Worm (Caenorhabditis elegans): ENCODE measurements around the gene swsn-7.

The swsn-7 gene

ce11 chrII:8041642-8042041 is 14.1 kb upstream of the swsn-7 start:
- TF ChIP-seq lin-15B (tag; optimal IDR thresholded peaks at IDR 0.05) (peak; percentile 84), jun-1 (tag; optimal IDR thresholded peaks at IDR 0.05) (no peak), unc-62 (GFP tag; optimal IDR thresholded peaks at IDR 0.05) (no peak), pqm-1 (tag; optimal IDR thresholded peaks at IDR 0.05) (no peak), nhr-76 (tag; optimal IDR thresholded peaks at IDR 0.05) (no peak), ztf-11 (tag; optimal IDR thresholded peaks at IDR 0.05) (no peak), unc-39 (tag; optimal IDR thresholded peaks at IDR 0.05) (no peak), nhr-237 (tag; optimal IDR thresholded peaks at IDR 0.05) (no peak), ceh-16 (tag; optimal IDR thresholded peaks at IDR 0.05) (no peak), mdl-1 (tag; optimal IDR thresholded peaks at IDR 0.05) (no peak), ceh-82 (tag; optimal IDR thresholded peaks at IDR 0.05) (no peak), elt-3 (tag; optimal IDR thresholded peaks at IDR 0.05) (no peak), nhr-12 (tag; optimal IDR thresholded peaks at IDR 0.05) (no peak), nhr-11 (tag; optimal IDR thresholded peaks at IDR 0.05) (no peak), mml-1 (tag; optimal IDR thresholded peaks at IDR 0.05) (no peak), R02D3.7 (tag; optimal IDR thresholded peaks at IDR 0.05) (no peak), nhr-28 (tag; optimal IDR thresholded peaks at IDR 0.05) (no peak), nhr-67 (tag; optimal IDR thresholded peaks at IDR 0.05) (no peak), nfya-1 (tag; optimal IDR thresholded peaks at IDR 0.05; ENCODE audit: insufficient read depth) (peak; percentile 53), ama-1 (optimal IDR thresholded peaks at IDR 0.05) (no peak), nhr-77 (tag; optimal IDR thresholded peaks at IDR 0.05) (no peak), snpc-4 (tag; optimal IDR thresholded peaks at IDR 0.05) (peak; percentile 29), ceh-9 (tag; optimal IDR thresholded peaks at IDR 0.05) (no peak), skn-1 (tag; optimal IDR thresholded peaks at IDR 0.05) (no peak), fkh-10 (GFP tag; optimal IDR thresholded peaks at IDR 0.05) (no peak), ceh-28 (tag; optimal IDR thresholded peaks at IDR 0.05) (no peak), nhr-25 (tag; optimal IDR thresholded peaks at IDR 0.05) (no peak), ztf-4 (tag; optimal IDR thresholded peaks at IDR 0.05) (no peak), lin-39 (tag; optimal IDR thresholded peaks at IDR 0.05) (no peak), fkh-2 (tag; optimal IDR thresholded peaks at IDR 0.05) (no peak), hmg-11 (tag; optimal IDR thresholded peaks at IDR 0.05) (no peak), sea-2 (GFP tag; optimal IDR thresholded peaks at IDR 0.05) (no peak), nhr-43 (tag; optimal IDR thresholded peaks at IDR 0.05; ENCODE audit: poor library complexity, severe bottlenecking) (no peak), elt-2 (tag; optimal IDR thresholded peaks at IDR 0.05) (no peak), zag-1 (tag; optimal IDR thresholded peaks at IDR 0.05) (no peak), aly-2 (tag; optimal IDR thresholded peaks at IDR 0.05) (no peak), fos-1 (tag; optimal IDR thresholded peaks at IDR 0.05) (no peak), lsy-12 (tag; optimal IDR thresholded peaks at IDR 0.05) (no peak), nhr-23 (tag; optimal IDR thresholded peaks at IDR 0.05) (peak; percentile 28), daf-12 (tag; optimal IDR thresholded peaks at IDR 0.05) (no peak), eor-1 (tag; optimal IDR thresholded peaks at IDR 0.05) (no peak), pha-4 (tag; optimal IDR thresholded peaks at IDR 0.05) (peak; percentile 79), egl-5 (tag; optimal IDR thresholded peaks at IDR 0.05) (peak; percentile 26), tbx-2 (tag; optimal IDR thresholded peaks at IDR 0.05) (no peak), ZK546.5 (tag; optimal IDR thresholded peaks at IDR 0.05) (no peak), egl-27 (tag; optimal IDR thresholded peaks at IDR 0.05) (no peak), elt-1 (tag; optimal IDR thresholded peaks at IDR 0.05) (no peak)

ce11 chrII:8039416-8039815 is 11.9 kb upstream of the swsn-7 start, which contains the start of the genes ubh-4 and algn-6:
Gene ubh-4, minus strand, starts transcription at chrII:8039597.
Gene algn-6, plus strand, starts transcription at chrII:8039802.
- TF ChIP-seq nhr-23 (tag; optimal IDR thresholded peaks at IDR 0.05), result peak; percentile 50
- TF ChIP-seq snpc-4 (tag; optimal IDR thresholded peaks at IDR 0.05), result peak; percentile 75
- peak; percentile 43 for TF ChIP-seq nhr-25 (tag; optimal IDR thresholded peaks at IDR 0.05)
- TF ChIP-seq unc-39 (tag; optimal IDR thresholded peaks at IDR 0.05), result no peak
- TF ChIP-seq pqm-1 (tag; optimal IDR thresholded peaks at IDR 0.05), result peak; percentile 15
- peak; percentile 75 for TF ChIP-seq nhr-43 (tag; optimal IDR thresholded peaks at IDR 0.05; ENCODE audit: poor library complexity, severe bottlenecking)
- no peak for TF ChIP-seq fkh-2 (tag; optimal IDR thresholded peaks at IDR 0.05)
- peak; percentile 78 for TF ChIP-seq pha-4 (tag; optimal IDR thresholded peaks at IDR 0.05)
- TF ChIP-seq lin-15B (tag; optimal IDR thresholded peaks at IDR 0.05), result peak; percentile 89
- peak; percentile 34 for TF ChIP-seq elt-2 (tag; optimal IDR thresholded peaks at IDR 0.05)
- peak; percentile 72 for TF ChIP-seq nfya-1 (tag; optimal IDR thresholded peaks at IDR 0.05; ENCODE audit: insufficient read depth)
